Worm (Caenorhabditis elegans) whole organism, young adult: ENCODE results near the gene F58H1.6.

Experiments used
- B0019.2 ChIP-seq: fragments of 200-800 bp; sonication (Bioruptor generic); conservative IDR thresholded peaks from 2 replicates; pipeline ENCODE4 v1.3.6; 2022; ENCODE audit warnings: missing genetic modification reagents, missing genetic modification characterization, missing compliant biosample characterization
- B0336.3 ChIP-seq: fragments of 200-800 bp; sonication (Bioruptor generic); IDR thresholded peaks from 2 replicates; pipeline ENCODE4 v1.3.6; 2022; ENCODE audit warnings: missing genetic modification characterization, missing compliant biosample characterization
- D2030.7 ChIP-seq: fragments of 200-800 bp; sonication (Bioruptor generic); IDR thresholded peaks from 2 replicates; pipeline ENCODE4 v1.3.6; 2022; ENCODE audit warnings: missing genetic modification reagents, missing genetic modification characterization, missing compliant biosample characterization
- F22D6.2 ChIP-seq: sonication (generic microtip); optimal IDR thresholded peaks from 2 replicates; lab custom pipeline; 2016; ENCODE audit warnings: mild to moderate bottlenecking, missing genetic modification characterization, missing compliant biosample characterization
- F23B12.7 ChIP-seq: sonication (generic microtip); optimal IDR thresholded peaks from 2 replicates; lab custom pipeline; 2017; ENCODE audit warnings: missing genetic modification characterization, mild to moderate bottlenecking, missing compliant biosample characterization, antibody characterized with exemption, moderate library complexity; ENCODE audit not compliant: insufficient read depth
- F39B2.1 ChIP-seq: fragments of 200-800 bp; sonication (Bioruptor generic); IDR thresholded peaks from 2 replicates; pipeline ENCODE4 v1.3.6; 2022; ENCODE audit warnings: missing genetic modification reagents, missing genetic modification characterization, missing compliant biosample characterization
- F57A8.1 ChIP-seq: fragments of 200-800 bp; sonication (Bioruptor generic); optimal IDR thresholded peaks from 2 replicates; lab custom pipeline; 2018; ENCODE audit warnings: mild to moderate bottlenecking, missing genetic modification characterization, moderate library complexity, missing compliant biosample characterization
- T26A5.8 ChIP-seq: sonication (generic microtip); optimal IDR thresholded peaks from 2 replicates; lab custom pipeline; 2016; ENCODE audit warnings: missing genetic modification characterization, missing compliant biosample characterization
- Y95B8A.8 ChIP-seq: fragments of 200-800 bp; sonication (Bioruptor generic); IDR thresholded peaks from 2 replicates; pipeline ENCODE4 v1.3.6; 2022; ENCODE audit warnings: missing genetic modification reagents, missing genetic modification characterization, missing compliant biosample characterization
- ama-1 ChIP-seq, 3 experiments: fragments of 150-350 bp in 1 of 3; sonication (generic microtip) in 2 of 3; optimal IDR thresholded peaks; 2 replicates each; lab custom pipeline; 2014 to 2018; ENCODE audit warnings: missing biosample characterization in 2 of 3, missing genetic modification characterization in 2 of 3, missing genetic modification reagents in 2 of 3
- attf-6 ChIP-seq: fragments of 200-800 bp; sonication (Bioruptor generic); IDR thresholded peaks from 2 replicates; pipeline ENCODE4 v1.3.6; 2022; ENCODE audit warnings: missing genetic modification reagents, missing genetic modification characterization, missing compliant biosample characterization
- bed-1 ChIP-seq: fragments of 200-800 bp; sonication (Bioruptor generic); IDR thresholded peaks from 2 replicates; pipeline ENCODE4 v1.3.6; 2022; ENCODE audit warnings: missing genetic modification reagents, missing genetic modification characterization, missing compliant biosample characterization
- cebp-1 ChIP-seq, 2 experiments: fragments of 200-800 bp in 1 of 2; sonication (Bioruptor generic) in 1 of 2; sonication (generic microtip) in 1 of 2; IDR thresholded peaks in 1 of 2; optimal IDR thresholded peaks in 1 of 2; 2 replicates each; pipeline versions ENCODE4 v1.3.6 to Lab custom; 2017 to 2022; ENCODE audit warnings: missing compliant biosample characterization in 2 of 2, missing genetic modification characterization in 2 of 2, mild to moderate bottlenecking in 1 of 2, missing genetic modification reagents in 1 of 2, moderate library complexity in 1 of 2
- cebp-2 ChIP-seq: fragments of 200-800 bp; sonication (Bioruptor generic); IDR thresholded peaks from 2 replicates; pipeline ENCODE4 v1.3.6; 2022; ENCODE audit warnings: missing genetic modification characterization, missing compliant biosample characterization
- ceh-100 ChIP-seq: fragments of 200-800 bp; sonication (Bioruptor generic); IDR thresholded peaks from 2 replicates; pipeline ENCODE4 v1.3.6; 2022; ENCODE audit warnings: missing genetic modification reagents, missing genetic modification characterization, missing compliant biosample characterization
- ceh-27 ChIP-seq: fragments of 200-800 bp; sonication (Bioruptor generic); optimal IDR thresholded peaks from 2 replicates; lab custom pipeline; 2018; ENCODE audit warnings: mild to moderate bottlenecking, missing genetic modification characterization, moderate library complexity, missing compliant biosample characterization
- ceh-40 ChIP-seq: fragments of 200-800 bp; sonication (Bioruptor generic); IDR thresholded peaks from 2 replicates; pipeline ENCODE4 v1.3.6; 2022; ENCODE audit warnings: missing genetic modification characterization, missing compliant biosample characterization
- ceh-79 ChIP-seq: sonication (generic microtip); optimal IDR thresholded peaks from 2 replicates; lab custom pipeline; 2017; ENCODE audit warnings: mild to moderate bottlenecking, missing genetic modification characterization, missing compliant biosample characterization
- ceh-91 ChIP-seq: fragments of 200-800 bp; sonication (Bioruptor generic); IDR thresholded peaks from 2 replicates; pipeline ENCODE4 v1.3.6; 2022; ENCODE audit warnings: missing genetic modification reagents, missing genetic modification characterization, missing compliant biosample characterization
- efl-1 ChIP-seq: fragments of 150-350 bp; optimal IDR thresholded peaks from 2 replicates; lab custom pipeline; 2014; ENCODE audit warnings: missing biosample characterization, missing genetic modification reagents, missing genetic modification characterization
- egl-18 ChIP-seq: fragments of 200-800 bp; sonication (Bioruptor generic); IDR thresholded peaks from 2 replicates; pipeline ENCODE4 v1.3.6; 2022; ENCODE audit warnings: missing genetic modification reagents, missing genetic modification characterization, missing compliant biosample characterization
- ets-4 ChIP-seq: fragments of 200-800 bp; sonication (Bioruptor generic); optimal IDR thresholded peaks from 2 replicates; lab custom pipeline; 2018; ENCODE audit warnings: mild to moderate bottlenecking, missing genetic modification characterization, missing compliant biosample characterization
- fkh-3 ChIP-seq: sonication (generic microtip); optimal IDR thresholded peaks from 2 replicates; lab custom pipeline; 2016; ENCODE audit warnings: mild to moderate bottlenecking, missing genetic modification characterization, missing compliant biosample characterization
- him-1 ChIP-seq: sonication (generic microtip); optimal IDR thresholded peaks from 2 replicates; lab custom pipeline; 2016; ENCODE audit warnings: missing genotype, missing genetic modification reagents, missing genetic modification characterization, missing compliant biosample characterization
- hlh-12 ChIP-seq: sonication (generic microtip); optimal IDR thresholded peaks from 2 replicates; lab custom pipeline; 2016; ENCODE audit warnings: missing genetic modification characterization, missing compliant biosample characterization
- hlh-26 ChIP-seq: fragments of 200-800 bp; sonication (Bioruptor generic); conservative IDR thresholded peaks from 2 replicates; pipeline ENCODE4 v1.3.6; 2022; ENCODE audit warnings: missing genetic modification reagents, missing genetic modification characterization, missing compliant biosample characterization
- hmg-20 ChIP-seq: fragments of 200-800 bp; sonication (Bioruptor generic); IDR thresholded peaks from 2 replicates; pipeline ENCODE4 v1.3.6; 2022; ENCODE audit warnings: missing genetic modification reagents, missing genetic modification characterization, missing compliant biosample characterization
- hsf-1 ChIP-seq: fragments of 200-800 bp; sonication (Bioruptor generic); IDR thresholded peaks from 2 replicates; pipeline ENCODE4 v1.3.6; 2022; ENCODE audit warnings: missing genetic modification reagents, missing genetic modification characterization, missing compliant biosample characterization
- let-526 ChIP-seq: fragments of 200-800 bp; sonication (Bioruptor generic); IDR thresholded peaks from 2 replicates; pipeline ENCODE4 v1.3.6; 2022; ENCODE audit warnings: missing genetic modification reagents, missing genetic modification characterization, missing compliant biosample characterization
- lin-35 ChIP-seq, 3 experiments: fragments of 150-350 bp in 2 of 3; sonication (generic microtip) in 1 of 3; optimal IDR thresholded peaks; 2 replicates each; lab custom pipeline; 2014 to 2018; ENCODE audit warnings: missing biosample characterization in 3 of 3, missing genetic modification characterization in 3 of 3, missing genetic modification reagents in 3 of 3
- madf-10 ChIP-seq: sonication (generic microtip); optimal IDR thresholded peaks from 2 replicates; lab custom pipeline; 2016; ENCODE audit warnings: mild to moderate bottlenecking, missing genetic modification characterization, missing compliant biosample characterization
- madf-6 ChIP-seq: fragments of 200-800 bp; sonication (Bioruptor generic); IDR thresholded peaks from 2 replicates; pipeline ENCODE4 v1.3.6; 2022; ENCODE audit warnings: missing genetic modification reagents, missing genetic modification characterization, missing compliant biosample characterization
- mxl-1 ChIP-seq: sonication (generic microtip); optimal IDR thresholded peaks from 2 replicates; lab custom pipeline; 2016; ENCODE audit warnings: missing genetic modification characterization, missing compliant biosample characterization
- nfyb-1 ChIP-seq: fragments of 200-800 bp; sonication (Bioruptor generic); IDR thresholded peaks from 2 replicates; pipeline ENCODE4 v1.3.6; 2022; ENCODE audit warnings: missing genetic modification reagents, missing genetic modification characterization, missing compliant biosample characterization
- nhr-80 ChIP-seq: sonication (generic microtip); optimal IDR thresholded peaks from 2 replicates; lab custom pipeline; 2016; ENCODE audit warnings: missing genetic modification characterization, missing compliant biosample characterization
- pbrm-1 ChIP-seq: fragments of 200-800 bp; sonication (Bioruptor generic); IDR thresholded peaks from 2 replicates; pipeline ENCODE4 v1.3.6; 2022; ENCODE audit warnings: missing genetic modification reagents, missing genetic modification characterization, missing compliant biosample characterization
- rcor-1 ChIP-seq: fragments of 200-800 bp; sonication (Bioruptor generic); IDR thresholded peaks from 2 replicates; pipeline ENCODE4 v1.3.6; 2022; ENCODE audit warnings: missing genetic modification reagents, missing genetic modification characterization, missing compliant biosample characterization
- rec-8 ChIP-seq, 2 experiments: sonication (generic microtip); optimal IDR thresholded peaks; 2 replicates each; lab custom pipeline; 2016; ENCODE audit warnings: mild to moderate bottlenecking in 2 of 2, missing genetic modification characterization in 2 of 2, missing genetic modification reagents in 2 of 2, missing genotype in 2 of 2, missing biosample characterization in 1 of 2, missing compliant biosample characterization in 1 of 2, moderate library complexity in 1 of 2
- snpc-1.1 ChIP-seq: sonication (generic microtip); optimal IDR thresholded peaks from 2 replicates; lab custom pipeline; 2017; ENCODE audit warnings: missing genetic modification characterization, mild to moderate bottlenecking, missing compliant biosample characterization, antibody characterized with exemption, moderate library complexity, missing genotype, missing genetic modification reagents; ENCODE audit not compliant: insufficient read depth
- snpc-4 ChIP-seq, 5 experiments: fragments of 150-350 bp in 1 of 5; sonication (generic microtip) in 4 of 5; optimal IDR thresholded peaks; 2 replicates each; lab custom pipeline; 2014 to 2018; ENCODE audit warnings: missing genetic modification characterization in 5 of 5, missing biosample characterization in 3 of 5, antibody characterized with exemption in 2 of 5, mild to moderate bottlenecking in 2 of 5, missing compliant biosample characterization in 2 of 5, missing genotype in 2 of 5, moderate library complexity in 2 of 5, missing genetic modification reagents in 1 of 5
- somi-1 ChIP-seq: fragments of 200-800 bp; sonication (Bioruptor generic); optimal IDR thresholded peaks from 2 replicates; lab custom pipeline; 2018; ENCODE audit warnings: mild to moderate bottlenecking, missing genetic modification characterization, missing compliant biosample characterization
- sptf-2 ChIP-seq: fragments of 200-800 bp; sonication (Bioruptor generic); optimal IDR thresholded peaks from 2 replicates; lab custom pipeline; 2018; ENCODE audit warnings: mild to moderate bottlenecking, missing genetic modification characterization, missing compliant biosample characterization
- zfh-2 ChIP-seq: fragments of 200-800 bp; sonication (Bioruptor generic); conservative IDR thresholded peaks from 2 replicates; pipeline ENCODE4 v1.3.6; 2022; ENCODE audit warnings: missing genetic modification reagents, missing genetic modification characterization, missing compliant biosample characterization
- zim-3 ChIP-seq: sonication (generic microtip); optimal IDR thresholded peaks from 2 replicates; lab custom pipeline; 2017; ENCODE audit warnings: mild to moderate bottlenecking, missing genetic modification characterization, moderate library complexity, missing compliant biosample characterization
- ztf-22 ChIP-seq: fragments of 200-800 bp; sonication (Bioruptor generic); optimal IDR thresholded peaks from 2 replicates; lab custom pipeline; 2018; ENCODE audit warnings: mild to moderate bottlenecking, missing genetic modification characterization, moderate library complexity, missing compliant biosample characterization
- ztf-26 ChIP-seq: sonication (generic microtip); optimal IDR thresholded peaks from 2 replicates; lab custom pipeline; 2017; ENCODE audit warnings: missing genetic modification characterization, missing compliant biosample characterization

F58H1.6 gene

DNA sequence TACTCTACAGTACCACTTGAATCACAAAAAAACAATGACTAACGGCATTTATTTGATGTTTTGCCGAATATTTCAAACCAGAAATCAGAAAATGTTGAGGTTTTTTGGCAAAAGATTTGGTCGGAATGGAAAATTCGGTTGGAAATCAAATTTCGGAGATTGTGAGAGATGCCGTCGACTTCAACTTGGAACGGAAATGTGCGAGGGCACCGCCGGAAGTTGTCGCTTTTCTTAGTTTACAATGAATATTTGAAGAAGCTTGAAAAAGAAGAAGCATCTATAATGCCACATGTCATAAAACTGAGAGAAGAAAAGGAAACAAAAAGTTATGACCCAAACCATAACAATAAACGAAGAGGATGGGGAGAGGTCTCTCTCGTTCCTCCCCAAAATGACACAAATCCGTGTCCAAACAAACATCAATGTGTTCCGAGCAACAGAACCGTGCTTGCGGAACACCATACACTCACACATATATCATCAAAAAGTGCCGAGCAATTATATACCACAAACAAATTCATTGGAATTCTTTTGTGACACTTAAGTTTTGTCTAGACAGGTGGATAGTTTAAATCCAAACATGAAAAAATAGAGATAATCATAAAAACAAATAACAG, 48.2 kb downstream of the F58H1.6 start (continued):
- peak; percentile 37; the same call in 1 of the 2 replicates for TF ChIP-seq hsf-1 (GFP tag; lab: Robert Waterston, UW)
- 0 out of 2 replicates have a peak, but pooled peaks have one; percentile 14 for TF ChIP-seq hmg-20 (GFP tag; lab: Robert Waterston, UW)
- TF ChIP-seq F22D6.2 (tag; lab: Kevin White, UChicago): no peak
- no peak for TF ChIP-seq snpc-1.1 (tag; lab: Kevin White, UChicago)
- TF ChIP-seq ets-4 (GFP tag; lab: Kevin White, UChicago): no peak
- no peak for TF ChIP-seq sptf-2 (GFP tag; lab: Kevin White, UChicago)
- no peak for TF ChIP-seq Y95B8A.8 (GFP tag; lab: Robert Waterston, UW)
- no peak for TF ChIP-seq him-1 (tag; lab: Kevin White, UChicago)
- TF ChIP-seq ceh-27 (GFP tag; lab: Kevin White, UChicago): no peak
- no peak for TF ChIP-seq ceh-91 (GFP tag; lab: Robert Waterston, UW)
- TF ChIP-seq ztf-22 (GFP tag; lab: Kevin White, UChicago): no peak
- 0 out of 2 replicates have a peak, but pooled peaks have one; percentile 20 for TF ChIP-seq D2030.7
- no peak for TF ChIP-seq F39B2.1 (GFP tag; lab: Robert Waterston, UW)
- TF ChIP-seq bed-1: no peak
- TF ChIP-seq nfyb-1 (GFP tag; lab: Robert Waterston, UW): no peak
- 0 out of 2 replicates have a peak, but pooled peaks have one; percentile 51 for TF ChIP-seq ceh-40 (GFP tag; lab: Robert Waterston, UW)
- peak; percentile 27; the same call in 1 of the 2 replicates for TF ChIP-seq madf-6 (GFP tag; lab: Robert Waterston, UW)
- no peak for TF ChIP-seq nhr-80 (tag; lab: Kevin White, UChicago)
- no peak for TF ChIP-seq let-526
- no peak for TF ChIP-seq madf-10 (tag; lab: Kevin White, UChicago)
- TF ChIP-seq cebp-1 (GFP tag; IDR thresholded peaks at IDR 0.05; lab: Robert Waterston, UW): no peak
- TF ChIP-seq cebp-1 (tag; optimal IDR thresholded peaks at IDR 0.05; lab: Kevin White, UChicago): peak; percentile 35
- TF ChIP-seq rcor-1 (GFP tag; lab: Robert Waterston, UW): no peak
- no peak for TF ChIP-seq ama-1 (optimal IDR thresholded peaks at IDR 0.05; lab: Kevin White, UChicago)
- TF ChIP-seq ama-1 (GFP tag; optimal IDR thresholded peaks at IDR 0.05; lab: Kevin White, UChicago): no peak
- TF ChIP-seq snpc-4 (GFP tag; optimal IDR thresholded peaks at IDR 0.05; lab: Kevin White, UChicago): no peak
- peak in 2 of 4 experiments; percentile 35 to 53 for TF ChIP-seq snpc-4 (tag; optimal IDR thresholded peaks at IDR 0.05; lab: Kevin White, UChicago)
- no peak for TF ChIP-seq ceh-100 (GFP tag; lab: Robert Waterston, UW)
- TF ChIP-seq efl-1 (GFP tag; lab: Kevin White, UChicago): no peak
- TF ChIP-seq ceh-79 (tag; lab: Kevin White, UChicago): no peak
- TF ChIP-seq rec-8 (tag; optimal IDR thresholded peaks at IDR 0.05; lab: Kevin White, UChicago): no peak
- no peak for TF ChIP-seq mxl-1 (tag; lab: Kevin White, UChicago)
- no peak for TF ChIP-seq cebp-2 (GFP tag; lab: Robert Waterston, UW)
- TF ChIP-seq zfh-2 (GFP tag; lab: Robert Waterston, UW): no peak
- TF ChIP-seq somi-1 (GFP tag; lab: Kevin White, UChicago): no peak
- TF ChIP-seq pbrm-1: 0 out of 2 replicates have a peak, but pooled peaks have one; percentile 36
- no peak for TF ChIP-seq B0336.3 (GFP tag; lab: Robert Waterston, UW)
- TF ChIP-seq F23B12.7 (tag; lab: Kevin White, UChicago): no peak
- TF ChIP-seq attf-6 (GFP tag; lab: Robert Waterston, UW): 0 out of 2 replicates have a peak, but pooled peaks have one; percentile 17
- TF ChIP-seq B0019.2: no peak
- TF ChIP-seq hlh-12 (tag; lab: Kevin White, UChicago): no peak
- TF ChIP-seq lin-35 (GFP tag; optimal IDR thresholded peaks at IDR 0.05; lab: Kevin White, UChicago): peak in 1 of 3 experiments; percentile 18
- TF ChIP-seq hlh-26 (GFP tag; lab: Robert Waterston, UW): no peak
- no peak for TF ChIP-seq F57A8.1 (GFP tag; lab: Kevin White, UChicago)
- no peak for TF ChIP-seq T26A5.8
- TF ChIP-seq fkh-3 (tag; lab: Kevin White, UChicago): no peak
- TF ChIP-seq egl-18 (GFP tag; lab: Robert Waterston, UW): no peak
- no peak for TF ChIP-seq ztf-26 (tag; lab: Kevin White, UChicago)
- TF ChIP-seq zim-3: no peak
